Fruit fly (Drosophila melanogaster) whole organism, embryonic: ENCODE data around the gene CG9391.

Source experiments
- Atf-2 ChIP-seq: fragments of 200-800 bp; sonication (Bioruptor generic); optimal IDR thresholded peaks from 2 replicates; lab custom pipeline; 2016; ENCODE audit warnings: missing biosample characterization, missing genetic modification characterization
- B-H2 ChIP-seq: fragments of 200-800 bp; sonication (Bioruptor generic); optimal IDR thresholded peaks from 2 replicates; lab custom pipeline; 2018; ENCODE audit warnings: missing biosample characterization, mild to moderate bottlenecking, missing genetic modification characterization
- CG10654 ChIP-seq: fragments of 200-800 bp; sonication (Bioruptor generic); optimal IDR thresholded peaks from 2 replicates; lab custom pipeline; 2016; ENCODE audit warnings: missing biosample characterization, missing genetic modification characterization
- CG12071 ChIP-seq: fragments of 200-800 bp; sonication (Bioruptor generic); optimal IDR thresholded peaks from 3 replicates; lab custom pipeline; 2018; ENCODE audit warnings: missing biosample characterization, mild to moderate bottlenecking, missing genetic modification characterization
- CG1603 ChIP-seq: fragments of 200-800 bp; sonication (Bioruptor generic); optimal IDR thresholded peaks from 2 replicates; lab custom pipeline; 2019; ENCODE audit warnings: missing biosample characterization, mild to moderate bottlenecking, missing genetic modification characterization, moderate library complexity
- CG17912 ChIP-seq: fragments of 200-800 bp; sonication (Bioruptor generic); optimal IDR thresholded peaks from 2 replicates; lab custom pipeline; 2018; ENCODE audit warnings: missing biosample characterization, mild to moderate bottlenecking, missing genetic modification characterization
- CG2202 ChIP-seq: fragments of 200-800 bp; sonication (Bioruptor generic); optimal IDR thresholded peaks from 2 replicates; lab custom pipeline; 2018; ENCODE audit warnings: missing biosample characterization, mild to moderate bottlenecking, missing genetic modification characterization
- CG32532 ChIP-seq: fragments of 200-800 bp; sonication (Bioruptor generic); IDR thresholded peaks from 2 replicates; pipeline ENCODE4 v1.3.6; 2022; ENCODE audit warnings: missing biosample characterization, missing genetic modification characterization
- CG4360 ChIP-seq: fragments of 200-800 bp; sonication (Bioruptor generic); IDR thresholded peaks from 2 replicates; pipeline ENCODE4 v1.3.6; 2022; ENCODE audit warnings: missing biosample characterization, missing genetic modification characterization
- CG6689 ChIP-seq: fragments of 200-800 bp; sonication (Bioruptor generic); IDR thresholded peaks from 2 replicates; pipeline ENCODE4 v1.3.6; 2022; ENCODE audit warnings: missing biosample characterization, missing genetic modification characterization
- CG6791 ChIP-seq: fragments of 200-800 bp; sonication (Bioruptor generic); IDR thresholded peaks from 3 replicates; pipeline ENCODE4 v1.3.6; 2022; ENCODE audit warnings: missing biosample characterization, missing genetic modification characterization; ENCODE audit not compliant: partially characterized antibody
- CG7372 ChIP-seq: fragments of 200-800 bp; sonication (Bioruptor generic); IDR thresholded peaks from 2 replicates; pipeline ENCODE4 v1.3.6; 2022; ENCODE audit warnings: missing biosample characterization, missing genetic modification characterization
- CG7839 ChIP-seq: fragments of 200-800 bp; sonication (Bioruptor generic); optimal IDR thresholded peaks from 3 replicates; lab custom pipeline; 2018; ENCODE audit warnings: missing biosample characterization, mild to moderate bottlenecking, missing genetic modification characterization, moderate library complexity
- CG7963 ChIP-seq: fragments of 200-800 bp; sonication (Bioruptor generic); IDR thresholded peaks from 3 replicates; pipeline ENCODE4 v1.3.6; 2022; ENCODE audit warnings: missing biosample characterization, missing genetic modification characterization; ENCODE audit not compliant: partially characterized antibody
- CG8281 ChIP-seq: fragments of 200-800 bp; sonication (Bioruptor generic); optimal IDR thresholded peaks from 2 replicates; lab custom pipeline; 2018; ENCODE audit warnings: missing biosample characterization, mild to moderate bottlenecking, missing genetic modification characterization, moderate library complexity
- CG8359 ChIP-seq: fragments of 200-800 bp; sonication (Bioruptor generic); optimal IDR thresholded peaks from 2 replicates; lab custom pipeline; 2017; ENCODE audit warnings: missing biosample characterization, mild to moderate bottlenecking, missing genetic modification characterization, borderline replicate concordance
- CrebB ChIP-seq: fragments of 200-800 bp; sonication (Bioruptor generic); optimal IDR thresholded peaks from 3 replicates; lab custom pipeline; 2018; ENCODE audit warnings: missing biosample characterization, mild to moderate bottlenecking, missing genetic modification characterization
- D19A ChIP-seq: fragments of 200-800 bp; optimal IDR thresholded peaks from 3 replicates; lab custom pipeline; 2019; ENCODE audit warnings: missing biosample characterization, mild to moderate bottlenecking, missing genetic modification characterization, moderate library complexity
- Dek ChIP-seq: fragments of 200-800 bp; sonication (Bioruptor generic); optimal IDR thresholded peaks from 3 replicates; lab custom pipeline; 2019; ENCODE audit warnings: missing biosample characterization, mild to moderate bottlenecking, missing genetic modification characterization, moderate library complexity
- Dref ChIP-seq: fragments of 200-800 bp; sonication (Bioruptor generic); IDR thresholded peaks from 2 replicates; pipeline ENCODE4 v1.3.6; 2022; ENCODE audit warnings: missing biosample characterization, missing genetic modification characterization
- Ets97D ChIP-seq: fragments of 200-800 bp; sonication (Bioruptor generic); optimal IDR thresholded peaks from 3 replicates; lab custom pipeline; 2016; ENCODE audit warnings: missing biosample characterization, missing genetic modification characterization
- GATAe ChIP-seq: fragments of 200-800 bp; sonication (Bioruptor generic); conservative IDR thresholded peaks from 2 replicates; pipeline ENCODE4 v1.3.6; 2022; ENCODE audit warnings: missing biosample characterization, missing genetic modification characterization
- H15 ChIP-seq: fragments of 200-800 bp; sonication (Bioruptor generic); IDR thresholded peaks from 3 replicates; pipeline ENCODE4 v1.3.6; 2022; ENCODE audit warnings: missing biosample characterization, missing genetic modification characterization
- Hr39 ChIP-seq: fragments of >200 bp; optimal IDR thresholded peaks from 2 replicates; lab custom pipeline; 2017
- Optix ChIP-seq: fragments of 200-800 bp; sonication (Bioruptor generic); IDR thresholded peaks from 3 replicates; pipeline ENCODE4 v1.3.6; 2022; ENCODE audit warnings: missing biosample characterization, missing genetic modification characterization
- Ptx1 ChIP-seq: fragments of 200-800 bp; sonication (Bioruptor generic); IDR thresholded peaks from 2 replicates; pipeline ENCODE4 v1.3.6; 2022; ENCODE audit warnings: missing biosample characterization, missing genetic modification characterization
- Usf ChIP-seq: fragments of 200-800 bp; sonication (Bioruptor generic); optimal IDR thresholded peaks from 2 replicates; lab custom pipeline; 2017; ENCODE audit warnings: missing genotype, missing biosample characterization, missing genetic modification characterization
- ap ChIP-seq: fragments of 200-800 bp; sonication (Bioruptor generic); IDR thresholded peaks from 2 replicates; pipeline ENCODE4 v1.3.6; 2022; ENCODE audit warnings: missing biosample characterization, missing genetic modification characterization
- bbx ChIP-seq: fragments of 200-800 bp; sonication (Bioruptor generic); IDR thresholded peaks from 2 replicates; pipeline ENCODE4 v1.3.6; 2022; ENCODE audit warnings: missing biosample characterization, missing genetic modification characterization; ENCODE audit not compliant: partially characterized antibody
- caup ChIP-seq: fragments of 200-800 bp; sonication (Bioruptor generic); optimal IDR thresholded peaks from 3 replicates; lab custom pipeline; 2017; ENCODE audit warnings: missing biosample characterization, mild to moderate bottlenecking, missing genetic modification characterization, moderate library complexity; ENCODE audit not compliant: severe bottlenecking
- chn ChIP-seq: fragments of 200-800 bp; sonication (Bioruptor generic); optimal IDR thresholded peaks from 2 replicates; lab custom pipeline; 2016; ENCODE audit warnings: missing biosample characterization, missing genetic modification characterization
- danr ChIP-seq: fragments of 200-800 bp; sonication (Bioruptor generic); IDR thresholded peaks from 2 replicates; pipeline ENCODE4 v1.3.6; 2022; ENCODE audit warnings: missing biosample characterization, missing genetic modification characterization
- emc ChIP-seq: fragments of 200-800 bp; sonication (Bioruptor generic); optimal IDR thresholded peaks from 2 replicates; lab custom pipeline; 2016; ENCODE audit warnings: missing biosample characterization, missing genetic modification characterization
- fd96Cb ChIP-seq: fragments of 200-800 bp; sonication (Bioruptor generic); optimal IDR thresholded peaks from 2 replicates; lab custom pipeline; 2018; ENCODE audit warnings: missing biosample characterization, mild to moderate bottlenecking, missing genetic modification characterization, moderate library complexity
- gro ChIP-seq: fragments of 200-800 bp; sonication (Bioruptor generic); optimal IDR thresholded peaks from 2 replicates; lab custom pipeline; 2016; ENCODE audit warnings: missing biosample characterization, missing genetic modification characterization
- odd ChIP-seq: fragments of 200-800 bp; sonication (Bioruptor generic); optimal IDR thresholded peaks from 2 replicates; lab custom pipeline; 2017; ENCODE audit warnings: missing biosample characterization, mild to moderate bottlenecking, missing genetic modification characterization
- pnt ChIP-seq: fragments of 200-800 bp; sonication (Bioruptor generic); optimal IDR thresholded peaks from 3 replicates; lab custom pipeline; 2016; ENCODE audit warnings: missing biosample characterization, missing genetic modification characterization
- pros ChIP-seq: fragments of 200-800 bp; sonication (Bioruptor generic); optimal IDR thresholded peaks from 3 replicates; lab custom pipeline; 2019; ENCODE audit warnings: missing biosample characterization, mild to moderate bottlenecking, missing genetic modification characterization, moderate library complexity
- ro ChIP-seq: fragments of 200-800 bp; sonication (Bioruptor generic); IDR thresholded peaks from 2 replicates; pipeline ENCODE4 v1.3.6; 2022; ENCODE audit warnings: missing biosample characterization, missing genetic modification characterization
- sens ChIP-seq: fragments of 200-800 bp; sonication (Bioruptor generic); peaks from one replicate; lab custom pipeline; 2016; ENCODE audit warnings: missing biosample characterization, missing genetic modification characterization
- slbo ChIP-seq: fragments of 200-800 bp; sonication (Bioruptor generic); IDR thresholded peaks from 2 replicates; pipeline ENCODE4 v1.3.6; 2022; ENCODE audit warnings: missing biosample characterization, missing genetic modification characterization
- sr ChIP-seq: fragments of 200-800 bp; sonication (Bioruptor generic); IDR thresholded peaks from 3 replicates; pipeline ENCODE4 v1.3.6; 2022; ENCODE audit warnings: missing biosample characterization, missing genetic modification characterization
- trh ChIP-seq: fragments of 200-800 bp; sonication (Bioruptor generic); optimal IDR thresholded peaks from 2 replicates; lab custom pipeline; 2016; ENCODE audit warnings: missing biosample characterization, missing genetic modification characterization
- zen2 ChIP-seq: fragments of 200-800 bp; sonication (Bioruptor generic); IDR thresholded peaks from 3 replicates; pipeline ENCODE4 v1.3.6; 2022; ENCODE audit warnings: missing biosample characterization, missing genetic modification characterization; ENCODE audit not compliant: partially characterized antibody
- zfh1 ChIP-seq: fragments of 200-800 bp; sonication (Bioruptor generic); IDR thresholded peaks from 3 replicates; pipeline ENCODE4 v1.3.6; 2022; ENCODE audit warnings: missing biosample characterization, missing genetic modification characterization
- zfh2 ChIP-seq: fragments of 200-800 bp; sonication (Bioruptor generic); optimal IDR thresholded peaks from 2 replicates; lab custom pipeline; 2016; ENCODE audit warnings: missing biosample characterization, missing genetic modification characterization

CG9391 gene

DNA sequence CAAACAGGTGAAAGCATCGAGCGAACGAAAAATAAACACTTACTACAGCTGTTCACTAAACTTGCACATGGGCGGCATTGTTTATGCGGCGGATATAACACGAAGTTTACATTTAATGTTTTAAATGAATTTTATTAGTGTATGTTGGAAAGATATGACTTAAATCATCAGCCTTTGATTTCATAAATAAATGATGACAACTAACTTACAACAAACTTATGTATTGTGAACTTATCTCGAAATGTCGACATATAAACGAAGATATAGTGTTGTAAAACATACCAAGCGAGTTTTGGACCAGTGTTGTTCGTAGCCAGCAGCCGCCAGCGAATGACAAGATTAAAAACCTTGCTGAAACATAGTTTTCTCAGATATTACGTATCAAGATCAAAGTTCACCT lies 36.3 kb upstream of the CG9391 start, which contains the start of the genes CG11309 and CG7632 (continued):
- TF ChIP-seq CG17912 (GFP tag; lab: Kevin White, UChicago) (peak; percentile 99), trh (GFP tag; lab: Kevin White, UChicago) (peak; percentile 96), Dek (tag; lab: Kevin White, UChicago) (peak; percentile 99), B-H2 (GFP tag; lab: Kevin White, UChicago) (peak; percentile 100), danr (GFP tag; lab: Robert Waterston, UW) (peak; percentile 88), CG7963 (no peak), chn (GFP tag; lab: Kevin White, UChicago) (peak; percentile 98), ro (GFP tag; lab: Robert Waterston, UW) (peak; percentile 81), Ptx1 (GFP tag; lab: Robert Waterston, UW) (peak; percentile 96), pnt (GFP tag; lab: Kevin White, UChicago) (peak; percentile 97), CrebB (tag; lab: Kevin White, UChicago) (peak; percentile 100), Usf (GFP tag; lab: Kevin White, UChicago) (peak; percentile 96), CG7839 (tag; lab: Kevin White, UChicago) (peak; percentile 99), CG8281 (peak; percentile 95), zfh2 (GFP tag; lab: Kevin White, UChicago) (peak; percentile 97), GATAe (peak; percentile 83), Dref (GFP tag; lab: Robert Waterston, UW) (0 out of 2 replicates have a peak, but pooled peaks have one; percentile 34), CG8359 (GFP tag; lab: Kevin White, UChicago) (peak; percentile 95), Atf-2 (GFP tag; lab: Kevin White, UChicago) (peak; percentile 97), CG10654 (GFP tag; lab: Kevin White, UChicago) (peak; percentile 98), zen2 (GFP tag; lab: Robert Waterston, UW) (no peak), Ets97D (peak; percentile 95), CG1603 (tag; lab: Kevin White, UChicago) (peak; percentile 99), odd (GFP tag; lab: Kevin White, UChicago) (peak; percentile 99), ap (peak; percentile 97), Optix (peak; percentile 89), CG4360 (peak; percentile 88), bbx (GFP tag; lab: Robert Waterston, UW) (peak; percentile 25; the same call in 1 of the 2 replicates), pros (GFP tag; lab: Kevin White, UChicago) (peak; percentile 97), D19A (tag; lab: Kevin White, UChicago) (peak; percentile 98), CG32532 (GFP tag; lab: Robert Waterston, UW) (peak; percentile 98), fd96Cb (tag; lab: Kevin White, UChicago) (peak; percentile 99), caup (peak; percentile 99), sr (GFP tag; lab: Robert Waterston, UW) (peak; percentile 94), zfh1 (peak; percentile 99), CG7372 (GFP tag; lab: Robert Waterston, UW) (peak; percentile 97), CG6791 (0 out of 3 replicates have a peak, but pooled peaks have one; percentile 33), CG12071 (peak; percentile 100), CG6689 (GFP tag; lab: Robert Waterston, UW) (peak; percentile 98), sens (GFP tag; lab: Kevin White, UChicago) (peak; percentile 100), CG2202 (peak; percentile 100), Hr39 (lab: Kevin White, UChicago) (no peak), H15 (GFP tag; lab: Robert Waterston, UW) (peak; percentile 96), emc (peak; percentile 96), slbo (GFP tag; lab: Robert Waterston, UW) (peak; percentile 94), gro (GFP tag; lab: Kevin White, UChicago) (peak; percentile 99)
- TF ChIP-seq, all 482 proteins: peak for 451
